Worm (Caenorhabditis elegans): Measurements from ENCODE around the gene srbc-70.

srbc-70 gene

DNA sequence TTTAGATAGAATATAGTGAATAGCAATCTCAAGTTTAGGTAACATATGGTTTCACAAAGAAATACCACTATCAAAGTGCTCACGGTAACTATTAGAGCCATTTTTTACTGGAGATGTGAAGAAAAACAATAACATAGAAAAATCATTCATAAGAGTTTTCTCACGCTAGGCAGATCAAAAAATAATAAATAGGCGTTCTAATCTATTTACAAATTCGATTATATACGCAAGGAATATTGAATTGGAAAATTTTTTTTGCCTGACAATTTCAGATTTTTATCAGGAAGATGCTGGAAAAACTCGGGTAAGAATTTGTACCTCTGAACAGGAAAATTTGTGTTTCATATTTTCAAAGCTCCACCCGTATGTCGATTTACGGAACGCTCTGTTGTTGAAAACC lies at the start of gene srbc-70:
srbc-70 (minus strand) TSS at position 101 of the 400 bp plus-strand sequence.
- TF ChIP-seq W03F9.2 (tag; optimal IDR thresholded peaks at IDR 0.05) (no peak), him-1 (tag; optimal IDR thresholded peaks at IDR 0.05) (no peak), dao-5 (tag; optimal IDR thresholded peaks at IDR 0.05) (no peak)

DNA sequence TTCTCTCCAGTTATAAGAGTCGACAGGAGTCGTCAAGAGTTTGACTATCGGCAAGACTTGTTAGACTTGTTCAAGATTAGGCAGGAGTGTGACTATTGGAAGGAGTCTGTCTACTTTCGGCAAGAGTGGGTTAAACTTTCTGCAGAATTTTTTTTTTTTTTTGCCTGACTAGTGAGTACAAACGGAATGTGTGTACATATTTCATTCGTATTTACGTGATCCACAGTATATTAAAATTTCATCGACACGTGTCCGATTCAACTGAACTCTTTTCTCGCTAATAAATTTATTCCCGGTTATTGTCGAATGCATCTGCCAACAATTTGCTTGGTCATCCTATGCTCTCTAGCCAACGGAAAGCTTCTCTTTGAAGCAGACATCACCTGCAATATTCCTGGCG lies 44.4 kb upstream of the srbc-70 start, which contains the start of gene F36A4.1:
F36A4.1 (plus strand) TSS at position 301 of the 400 bp plus-strand sequence.
- TF ChIP-seq him-1 (tag; optimal IDR thresholded peaks at IDR 0.05) (no peak), W03F9.2 (tag; optimal IDR thresholded peaks at IDR 0.05) (no peak), dao-5 (tag; optimal IDR thresholded peaks at IDR 0.05) (no peak)

- TF ChIP-seq W03F9.2 (tag; optimal IDR thresholded peaks at IDR 0.05), result no peak
- TF ChIP-seq him-1 (tag; optimal IDR thresholded peaks at IDR 0.05), result no peak
- no peak for TF ChIP-seq dao-5 (tag; optimal IDR thresholded peaks at IDR 0.05)
These were observed 43.1 kb upstream of the srbc-70 start, which contains the start of gene F36A4.2 for ce11 chrIV:4270925-4271324. Gene F36A4.2, plus strand, starts transcription at chrIV:4271225.

DNA sequence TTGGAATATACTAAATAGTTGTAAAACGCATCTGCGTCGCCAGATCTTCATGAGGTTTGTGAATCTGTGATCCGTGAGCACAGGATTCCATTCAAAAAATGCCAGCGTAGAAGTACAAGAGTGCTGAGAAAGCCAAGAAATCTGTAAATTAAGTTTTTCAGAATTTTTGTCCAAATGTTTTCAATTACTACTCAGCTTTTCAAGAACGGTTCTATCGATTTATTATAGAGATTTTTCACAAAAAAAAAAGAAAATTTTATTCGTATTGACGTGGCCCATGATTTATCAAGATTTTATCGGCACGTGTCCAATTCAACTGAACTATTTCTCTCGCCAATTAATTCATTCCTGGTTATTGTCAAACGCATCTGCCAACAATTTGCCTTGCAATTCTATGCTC lies 41.5 kb upstream of the srbc-70 start, which contains the start of gene F36A4.3:
F36A4.3 (plus strand) TSS at position 301 of the 400 bp plus-strand sequence.
- TF ChIP-seq W03F9.2 (tag; optimal IDR thresholded peaks at IDR 0.05), result no peak
- no peak for TF ChIP-seq dao-5 (tag; optimal IDR thresholded peaks at IDR 0.05)
- TF ChIP-seq him-1 (tag; optimal IDR thresholded peaks at IDR 0.05), result no peak

ce11 chrIV:4267320-4267719 lies 39.5 kb upstream of the srbc-70 start, which contains the start of gene F36A4.4:
Gene F36A4.4, plus strand, starts transcription at chrIV:4267620.
- TF ChIP-seq him-1 (tag; optimal IDR thresholded peaks at IDR 0.05) (no peak), W03F9.2 (tag; optimal IDR thresholded peaks at IDR 0.05) (no peak), dao-5 (tag; optimal IDR thresholded peaks at IDR 0.05) (no peak)

DNA sequence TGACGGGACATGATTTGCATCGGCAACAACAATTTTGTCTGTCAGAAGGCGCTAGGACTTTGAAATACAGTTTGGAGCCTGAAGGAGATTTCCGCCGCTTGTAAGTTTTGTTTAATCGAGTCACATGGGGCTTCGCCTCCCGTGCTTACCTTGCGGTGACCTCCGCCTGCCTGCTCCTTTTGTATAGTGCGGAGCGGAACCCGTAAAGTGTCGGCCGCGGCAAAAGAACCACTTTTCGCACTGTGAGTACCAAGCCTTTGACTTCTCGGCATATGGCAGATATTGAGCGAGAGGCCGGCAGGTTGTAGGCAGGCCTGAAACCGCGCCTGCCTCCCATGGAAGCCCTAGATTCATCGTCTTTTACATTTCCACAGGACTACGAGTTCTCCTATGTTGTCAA lies 38.1 kb upstream of the srbc-70 start:
- TF ChIP-seq W03F9.2 (tag; optimal IDR thresholded peaks at IDR 0.05) (no peak), him-1 (tag; optimal IDR thresholded peaks at IDR 0.05) (no peak), dao-5 (tag; optimal IDR thresholded peaks at IDR 0.05) (no peak)

ce11 chrIV:4265224-4265623 lies 37.4 kb upstream of the srbc-70 start, which contains the start of gene F36A4.5:
Gene F36A4.5, plus strand, starts transcription at chrIV:4265524.
- TF ChIP-seq W03F9.2 (tag; optimal IDR thresholded peaks at IDR 0.05) (no peak), dao-5 (tag; optimal IDR thresholded peaks at IDR 0.05) (no peak), him-1 (tag; optimal IDR thresholded peaks at IDR 0.05) (no peak)

DNA sequence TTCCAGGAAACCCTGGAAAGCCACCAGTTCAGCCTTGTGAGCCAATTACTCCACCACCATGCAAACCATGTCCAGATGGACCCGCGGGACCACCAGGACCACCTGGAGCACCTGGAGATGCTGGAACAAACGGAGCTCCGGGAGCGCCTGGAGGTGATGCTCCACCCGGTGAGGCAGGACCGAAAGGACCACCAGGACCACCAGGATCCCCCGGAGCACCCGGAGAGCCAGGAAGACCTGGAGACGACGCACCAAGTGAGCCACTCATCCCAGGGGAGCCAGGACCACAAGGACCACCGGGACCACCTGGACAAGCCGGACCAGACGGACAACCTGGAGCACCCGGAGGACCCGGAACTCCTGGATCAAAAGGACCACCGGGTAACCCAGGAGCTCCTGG lies 36.8 kb upstream of the srbc-70 start:
- TF ChIP-seq dao-5 (tag; optimal IDR thresholded peaks at IDR 0.05) (no peak), W03F9.2 (tag; optimal IDR thresholded peaks at IDR 0.05) (no peak), him-1 (tag; optimal IDR thresholded peaks at IDR 0.05) (no peak)

DNA sequence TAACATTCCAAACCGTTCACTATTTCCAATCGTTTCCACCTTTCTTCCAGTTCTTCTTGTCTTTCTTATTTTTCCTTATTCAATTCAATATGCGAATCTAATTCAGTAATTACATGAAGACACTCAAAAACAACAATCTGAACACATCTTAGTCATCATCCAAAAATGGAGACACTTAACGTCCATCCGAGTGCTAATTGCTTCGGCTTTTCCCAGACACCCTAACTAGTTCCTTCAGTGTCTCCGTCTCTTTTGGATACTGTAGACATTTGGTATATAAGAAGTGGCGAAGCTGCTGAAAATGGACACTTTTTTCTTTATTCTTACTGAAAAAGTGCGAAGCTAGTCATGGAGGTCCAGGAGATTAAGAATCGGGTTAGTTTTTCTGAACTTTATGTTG lies 35.2 kb upstream of the srbc-70 start, which contains the start of gene col-33:
col-33 (plus strand) TSS at position 301 of the 400 bp plus-strand sequence.
- TF ChIP-seq dao-5 (tag; optimal IDR thresholded peaks at IDR 0.05) (no peak), W03F9.2 (tag; optimal IDR thresholded peaks at IDR 0.05) (no peak), him-1 (tag; optimal IDR thresholded peaks at IDR 0.05) (no peak)

DNA sequence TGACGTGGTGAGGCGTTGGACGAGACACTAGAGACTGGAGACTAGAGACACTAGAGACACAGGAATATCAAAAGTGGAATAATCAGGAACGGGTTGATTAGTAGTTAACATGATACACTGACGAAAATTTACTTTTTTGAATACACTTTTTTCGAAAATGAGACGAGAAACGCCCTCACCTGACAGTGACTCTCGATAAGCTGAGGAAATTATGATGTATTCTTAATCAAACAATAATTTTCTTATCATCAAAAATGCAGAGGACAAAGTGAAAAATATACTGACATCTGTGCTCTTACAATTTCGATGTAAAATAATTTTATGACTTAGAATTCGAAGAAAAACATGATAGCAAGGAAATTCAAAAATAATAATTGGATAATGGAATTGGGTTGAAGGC lies 31.6 kb upstream of the srbc-70 start:
- TF ChIP-seq dao-5 (tag; optimal IDR thresholded peaks at IDR 0.05) (no peak), W03F9.2 (tag; optimal IDR thresholded peaks at IDR 0.05) (no peak), him-1 (tag; optimal IDR thresholded peaks at IDR 0.05) (no peak)

DNA sequence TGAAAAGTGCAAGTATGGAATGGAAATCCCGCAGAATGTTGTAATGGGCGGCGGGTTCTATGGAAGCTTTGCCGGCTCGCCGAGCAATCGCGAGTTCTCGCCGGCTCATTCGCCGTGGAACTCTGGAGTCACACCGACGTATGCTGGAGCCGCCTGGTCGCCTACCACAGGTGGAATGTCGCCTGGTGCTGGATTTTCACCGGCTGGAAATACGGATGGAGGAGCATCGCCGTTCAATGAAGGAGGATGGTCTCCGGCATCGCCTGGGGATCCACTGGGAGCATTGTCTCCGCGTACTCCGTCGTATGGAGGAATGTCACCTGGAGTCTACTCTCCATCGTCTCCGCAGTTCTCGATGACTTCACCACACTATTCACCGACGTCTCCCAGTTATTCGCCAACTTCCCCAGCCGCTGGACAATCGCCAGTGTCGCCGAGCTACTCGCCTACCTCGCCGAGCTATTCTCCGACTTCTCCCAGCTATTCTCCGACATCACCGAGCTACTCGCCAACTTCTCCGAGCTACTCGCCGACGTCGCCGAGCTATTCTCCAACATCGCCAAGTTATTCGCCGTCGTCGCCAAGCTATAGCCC lies 27.3 kb upstream of the srbc-70 start:
- no peak for TF ChIP-seq W03F9.2 (tag; optimal IDR thresholded peaks at IDR 0.05)
- TF ChIP-seq him-1 (tag; optimal IDR thresholded peaks at IDR 0.05), result no peak
- no peak for TF ChIP-seq dao-5 (tag; optimal IDR thresholded peaks at IDR 0.05)

ce11 chrIV:4247770-4248169 lies 20.0 kb upstream of the srbc-70 start, which contains the start of gene ama-1:
Gene ama-1, plus strand, starts transcription at chrIV:4248070.
- TF ChIP-seq dao-5 (tag; optimal IDR thresholded peaks at IDR 0.05) (no peak), W03F9.2 (tag; optimal IDR thresholded peaks at IDR 0.05) (no peak), him-1 (tag; optimal IDR thresholded peaks at IDR 0.05) (no peak)

- TF ChIP-seq dao-5 (tag; optimal IDR thresholded peaks at IDR 0.05) (no peak), him-1 (tag; optimal IDR thresholded peaks at IDR 0.05) (no peak), W03F9.2 (tag; optimal IDR thresholded peaks at IDR 0.05) (no peak)
These were observed 19.5 kb upstream of the srbc-70 start for ce11 chrIV:4247334-4247733.

ce11 chrIV:4246493-4246892 lies 18.7 kb upstream of the srbc-70 start, which contains the start of gene ttr-20:
Gene ttr-20, plus strand, starts transcription at chrIV:4246793.
- TF ChIP-seq W03F9.2 (tag; optimal IDR thresholded peaks at IDR 0.05), result no peak
- no peak for TF ChIP-seq him-1 (tag; optimal IDR thresholded peaks at IDR 0.05)
- TF ChIP-seq dao-5 (tag; optimal IDR thresholded peaks at IDR 0.05), result no peak

DNA sequence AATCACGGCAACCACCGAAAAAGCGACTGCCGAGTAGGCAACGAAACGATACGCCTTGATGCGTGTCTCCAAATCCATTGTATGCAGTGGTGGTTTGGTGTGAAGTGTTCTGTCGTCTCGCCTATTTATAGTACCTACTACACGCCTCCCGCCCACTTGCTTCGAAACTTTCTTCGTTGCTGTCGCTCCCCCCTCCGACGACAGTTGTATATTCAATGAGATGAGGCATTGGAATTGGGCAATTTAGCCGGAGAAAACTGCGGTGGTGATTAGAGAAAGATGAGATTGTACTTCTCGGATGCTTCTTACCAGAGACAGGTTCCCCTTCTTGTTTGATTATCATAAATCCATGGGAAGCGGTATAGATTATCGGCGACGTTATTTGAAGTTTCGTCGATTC lies 16.7 kb upstream of the srbc-70 start, which contains the start of gene col-34:
col-34 (minus strand) TSS at position 101 of the 400 bp plus-strand sequence.
- TF ChIP-seq him-1 (tag; optimal IDR thresholded peaks at IDR 0.05) (no peak), dao-5 (tag; optimal IDR thresholded peaks at IDR 0.05) (no peak), W03F9.2 (tag; optimal IDR thresholded peaks at IDR 0.05) (no peak)
